Fruit fly (Drosophila melanogaster) whole organism, embryonic: ENCODE results near the gene CG32487.

Experiments used
- B-H1 ChIP-seq: fragments of 200-800 bp; sonication (Bioruptor generic); IDR thresholded peaks from 3 replicates; pipeline ENCODE4 v1.3.6; 2022; ENCODE audit warnings: missing biosample characterization, missing genetic modification characterization
- Bgb ChIP-seq: fragments of 200-800 bp; sonication (Bioruptor generic); IDR thresholded peaks from 2 replicates; pipeline ENCODE4 v1.3.6; 2022; ENCODE audit warnings: missing biosample characterization, missing genetic modification characterization; ENCODE audit not compliant: partially characterized antibody
- BtbVII ChIP-seq: fragments of 200-800 bp; sonication (Bioruptor generic); optimal IDR thresholded peaks from 3 replicates; lab custom pipeline; 2017; ENCODE audit warnings: missing biosample characterization, mild to moderate bottlenecking, missing genetic modification characterization
- C15 ChIP-seq: fragments of 200-800 bp; sonication (Bioruptor generic); IDR thresholded peaks from 3 replicates; pipeline ENCODE4 v1.3.6; 2022; ENCODE audit warnings: missing biosample characterization, missing genetic modification characterization
- CG10147 ChIP-seq: fragments of 200-800 bp; sonication (Bioruptor generic); optimal IDR thresholded peaks from 2 replicates; lab custom pipeline; 2019; ENCODE audit warnings: missing biosample characterization, mild to moderate bottlenecking, missing genetic modification characterization, moderate library complexity
- CG11247 ChIP-seq: fragments of 200-800 bp; sonication (Bioruptor generic); IDR thresholded peaks from 2 replicates; pipeline ENCODE4 v1.3.6; 2022; ENCODE audit warnings: missing biosample characterization, missing genetic modification characterization
- CG11398 ChIP-seq: fragments of 200-800 bp; sonication (Bioruptor generic); optimal IDR thresholded peaks from 2 replicates; lab custom pipeline; 2016; ENCODE audit warnings: missing biosample characterization, missing genetic modification characterization
- CG11695 ChIP-seq: fragments of 200-800 bp; sonication (Bioruptor generic); IDR thresholded peaks from 3 replicates; pipeline ENCODE4 v1.3.6; 2022; ENCODE audit warnings: missing biosample characterization, missing genetic modification characterization
- CG13424 ChIP-seq: fragments of 200-800 bp; sonication (Bioruptor generic); optimal IDR thresholded peaks from 2 replicates; lab custom pipeline; 2019; ENCODE audit warnings: missing biosample characterization, mild to moderate bottlenecking, missing genetic modification characterization, moderate library complexity
- CG13894 ChIP-seq: fragments of 200-800 bp; sonication (Bioruptor generic); optimal IDR thresholded peaks from 3 replicates; lab custom pipeline; 2018; ENCODE audit warnings: missing biosample characterization, mild to moderate bottlenecking, missing genetic modification characterization, moderate library complexity
- CG15601 ChIP-seq: fragments of 200-800 bp; sonication (Bioruptor generic); optimal IDR thresholded peaks from 3 replicates; lab custom pipeline; 2019; ENCODE audit warnings: missing biosample characterization, mild to moderate bottlenecking, missing genetic modification characterization, moderate library complexity
- CG16815 ChIP-seq: fragments of 200-800 bp; sonication (Bioruptor generic); optimal IDR thresholded peaks from 3 replicates; lab custom pipeline; 2017; ENCODE audit warnings: missing biosample characterization, mild to moderate bottlenecking, missing genetic modification characterization
- CG17568 ChIP-seq: fragments of 200-800 bp; sonication (Bioruptor generic); optimal IDR thresholded peaks from 2 replicates; lab custom pipeline; 2018; ENCODE audit warnings: missing biosample characterization, mild to moderate bottlenecking, missing genetic modification characterization, moderate library complexity
- CG17612 ChIP-seq: fragments of 200-800 bp; sonication (Bioruptor generic); IDR thresholded peaks from 2 replicates; pipeline ENCODE4 v1.3.6; 2022; ENCODE audit warnings: missing biosample characterization, missing genetic modification characterization
- CG30020 ChIP-seq: fragments of 200-800 bp; optimal IDR thresholded peaks from 2 replicates; lab custom pipeline; 2019; ENCODE audit warnings: missing biosample characterization, mild to moderate bottlenecking, missing genetic modification characterization, moderate library complexity
- CG34376 ChIP-seq: fragments of 200-800 bp; sonication (Bioruptor generic); optimal IDR thresholded peaks from 2 replicates; lab custom pipeline; 2018; ENCODE audit warnings: missing biosample characterization, mild to moderate bottlenecking, missing genetic modification characterization
- CG34422 ChIP-seq: fragments of 200-800 bp; sonication (Bioruptor generic); IDR thresholded peaks from 3 replicates; pipeline ENCODE4 v1.3.6; 2022; ENCODE audit warnings: missing biosample characterization, missing genetic modification characterization
- CG3995 ChIP-seq: fragments of 200-800 bp; sonication (Bioruptor generic); optimal IDR thresholded peaks from 3 replicates; lab custom pipeline; 2016; ENCODE audit warnings: missing biosample characterization, missing genetic modification characterization
- CG5180 ChIP-seq: fragments of 200-800 bp; sonication (Bioruptor generic); optimal IDR thresholded peaks from 3 replicates; lab custom pipeline; 2017; ENCODE audit warnings: missing biosample characterization, missing genetic modification characterization, mild to moderate bottlenecking, moderate library complexity, missing genetic modification reagents
- CG6765 ChIP-seq: fragments of 200-800 bp; sonication (Bioruptor generic); optimal IDR thresholded peaks from 3 replicates; lab custom pipeline; 2017; ENCODE audit warnings: missing biosample characterization, mild to moderate bottlenecking, missing genetic modification characterization
- CG7372 ChIP-seq: fragments of 200-800 bp; sonication (Bioruptor generic); IDR thresholded peaks from 2 replicates; pipeline ENCODE4 v1.3.6; 2022; ENCODE audit warnings: missing biosample characterization, missing genetic modification characterization
- CG7556 ChIP-seq: fragments of 200-800 bp; sonication (Bioruptor generic); optimal IDR thresholded peaks from 2 replicates; lab custom pipeline; 2017; ENCODE audit warnings: missing biosample characterization, mild to moderate bottlenecking, missing genetic modification characterization
- CG8281 ChIP-seq: fragments of 200-800 bp; sonication (Bioruptor generic); optimal IDR thresholded peaks from 2 replicates; lab custom pipeline; 2018; ENCODE audit warnings: missing biosample characterization, mild to moderate bottlenecking, missing genetic modification characterization, moderate library complexity
- Dfd ChIP-seq, 2 experiments: fragments of >200 bp; optimal IDR thresholded peaks; 2 replicates each; lab custom pipeline; 2017; ENCODE audit warnings: missing biosample characterization in 2 of 2, missing genetic modification characterization in 2 of 2
- Dp ChIP-seq: fragments of 200-800 bp; sonication (Bioruptor generic); optimal IDR thresholded peaks from 2 replicates; lab custom pipeline; 2018; ENCODE audit warnings: missing biosample characterization, mild to moderate bottlenecking, missing genetic modification characterization, moderate library complexity
- Fer1 ChIP-seq: fragments of 200-800 bp; sonication (Bioruptor generic); optimal IDR thresholded peaks from 2 replicates; lab custom pipeline; 2017; ENCODE audit warnings: missing biosample characterization, mild to moderate bottlenecking, missing genetic modification characterization
- HLH54F ChIP-seq: fragments of 200-800 bp; sonication (Bioruptor generic); optimal IDR thresholded peaks from 3 replicates; lab custom pipeline; 2016; ENCODE audit warnings: missing biosample characterization, missing genetic modification characterization
- HmgZ ChIP-seq: fragments of 200-800 bp; sonication (Bioruptor generic); optimal IDR thresholded peaks from 2 replicates; lab custom pipeline; 2018; ENCODE audit warnings: missing biosample characterization, mild to moderate bottlenecking, missing genetic modification characterization
- Max ChIP-seq: fragments of 200-800 bp; sonication (Bioruptor generic); optimal IDR thresholded peaks from 2 replicates; lab custom pipeline; 2016; ENCODE audit warnings: missing biosample characterization, mild to moderate bottlenecking, missing genetic modification characterization
- Med ChIP-seq: fragments of 200-800 bp; sonication (Bioruptor generic); peaks from one replicate; lab custom pipeline; 2016; ENCODE audit warnings: missing biosample characterization, missing genetic modification characterization, mild to moderate bottlenecking, inconsistent platforms, moderate library complexity
- Nf-YC ChIP-seq: fragments of 200-800 bp; optimal IDR thresholded peaks from 3 replicates; lab custom pipeline; 2019; ENCODE audit warnings: missing biosample characterization, mild to moderate bottlenecking, missing genetic modification characterization, moderate library complexity
- Ravus ChIP-seq: fragments of 200-800 bp; sonication (Bioruptor generic); IDR thresholded peaks from 2 replicates; pipeline ENCODE4 v1.3.6; 2022; ENCODE audit warnings: missing biosample characterization, missing genetic modification characterization
- YL-1 ChIP-seq: fragments of 200-800 bp; sonication (Bioruptor generic); optimal IDR thresholded peaks from 3 replicates; lab custom pipeline; 2017; ENCODE audit warnings: missing biosample characterization, mild to moderate bottlenecking, missing genetic modification characterization
- fd96Cb ChIP-seq: fragments of 200-800 bp; sonication (Bioruptor generic); optimal IDR thresholded peaks from 2 replicates; lab custom pipeline; 2018; ENCODE audit warnings: missing biosample characterization, mild to moderate bottlenecking, missing genetic modification characterization, moderate library complexity
- fru ChIP-seq: fragments of >200 bp; optimal IDR thresholded peaks from 2 replicates; lab custom pipeline; 2017
- gro ChIP-seq: fragments of 200-800 bp; sonication (Bioruptor generic); optimal IDR thresholded peaks from 2 replicates; lab custom pipeline; 2016; ENCODE audit warnings: missing biosample characterization, missing genetic modification characterization
- lola ChIP-seq, 3 experiments: fragments of >200 bp in 2 of 3; fragments of 200-800 bp in 1 of 3; sonication (Bioruptor generic) in 1 of 3; optimal IDR thresholded peaks; 2 replicates each; lab custom pipeline; 2017 to 2019; ENCODE audit warnings: missing biosample characterization in 3 of 3, missing genetic modification characterization in 3 of 3, mild to moderate bottlenecking in 1 of 3, moderate library complexity in 1 of 3
- nau ChIP-seq: fragments of 200-800 bp; sonication (Bioruptor generic); optimal IDR thresholded peaks from 3 replicates; lab custom pipeline; 2017; ENCODE audit warnings: missing biosample characterization, mild to moderate bottlenecking, missing genetic modification characterization, missing genetic modification reagents
- nerfin-2 ChIP-seq: fragments of 200-800 bp; sonication (Bioruptor generic); IDR thresholded peaks from 2 replicates; pipeline ENCODE4 v1.3.6; 2022; ENCODE audit warnings: missing biosample characterization, missing genetic modification characterization; ENCODE audit not compliant: partially characterized antibody
- nmo ChIP-seq: fragments of 200-800 bp; sonication (Bioruptor generic); optimal IDR thresholded peaks from 2 replicates; lab custom pipeline; 2018; ENCODE audit warnings: missing biosample characterization, mild to moderate bottlenecking, missing genetic modification characterization, moderate library complexity
- otp ChIP-seq: fragments of 200-800 bp; sonication (Bioruptor generic); IDR thresholded peaks from 3 replicates; pipeline ENCODE4, ENCODE4 v1.3.6; 2022; ENCODE audit warnings: missing biosample characterization, missing genetic modification characterization
- repo ChIP-seq: fragments of 200-800 bp; sonication (Bioruptor generic); optimal IDR thresholded peaks from 2 replicates; lab custom pipeline; 2016; ENCODE audit warnings: missing biosample characterization, missing genetic modification characterization
- sd ChIP-seq: fragments of 200-800 bp; sonication (Bioruptor generic); optimal IDR thresholded peaks from 3 replicates; lab custom pipeline; 2018; ENCODE audit warnings: missing biosample characterization, mild to moderate bottlenecking, missing genetic modification characterization, moderate library complexity
- sens ChIP-seq: fragments of 200-800 bp; sonication (Bioruptor generic); peaks from one replicate; lab custom pipeline; 2016; ENCODE audit warnings: missing biosample characterization, missing genetic modification characterization
- slbo ChIP-seq: fragments of 200-800 bp; sonication (Bioruptor generic); IDR thresholded peaks from 2 replicates; pipeline ENCODE4 v1.3.6; 2022; ENCODE audit warnings: missing biosample characterization, missing genetic modification characterization
- sna ChIP-seq: fragments of 200-800 bp; sonication (Bioruptor generic); IDR thresholded peaks from 2 replicates; pipeline ENCODE4 v1.3.6; 2022; ENCODE audit warnings: missing biosample characterization, missing genetic modification characterization; ENCODE audit not compliant: partially characterized antibody
- trh ChIP-seq: fragments of 200-800 bp; sonication (Bioruptor generic); optimal IDR thresholded peaks from 2 replicates; lab custom pipeline; 2016; ENCODE audit warnings: missing biosample characterization, missing genetic modification characterization
- unc-4 ChIP-seq: fragments of 200-800 bp; sonication (Bioruptor generic); IDR thresholded peaks from 2 replicates; pipeline ENCODE4 v1.3.6; 2022; ENCODE audit warnings: missing biosample characterization, missing genetic modification characterization; ENCODE audit not compliant: partially characterized antibody
- z ChIP-seq: fragments of 200-800 bp; sonication (Bioruptor generic); IDR thresholded peaks from 3 replicates; pipeline ENCODE4 v1.3.6; 2022; ENCODE audit warnings: missing biosample characterization, missing genetic modification characterization

CG32487 gene

dm6 chr3L:3034779-3035643, 18.0 kb upstream of the CG32487 start, which contains the start of gene CG2162 (continued):
- no peak for TF ChIP-seq CG8281 (tag; lab: Kevin White, UChicago)
- TF ChIP-seq CG16815 (GFP tag; lab: Kevin White, UChicago) = no peak
- TF ChIP-seq CG11398 (GFP tag; lab: Kevin White, UChicago) = no peak
- peak; percentile 88 for TF ChIP-seq Dp
- peak; percentile 40 for TF ChIP-seq CG5180 (GFP tag; lab: Kevin White, UChicago)
- no peak for TF ChIP-seq nau (GFP tag; lab: Kevin White, UChicago)
- no peak for TF ChIP-seq fd96Cb (tag; lab: Kevin White, UChicago)
- peak; percentile 56 for TF ChIP-seq Med (GFP tag; lab: Kevin White, UChicago)
- TF ChIP-seq YL-1 (GFP tag; lab: Kevin White, UChicago) = peak; percentile 12
- TF ChIP-seq CG17612 (GFP tag; lab: Robert Waterston, UW) = no peak
- peak; percentile 34 for TF ChIP-seq gro (GFP tag; lab: Kevin White, UChicago)
- TF ChIP-seq fru (lab: Kevin White, UChicago) = no peak
- peak; percentile 77 for TF ChIP-seq sd (tag; lab: Kevin White, UChicago)
- no peak for TF ChIP-seq z
- peak; percentile 34; the same call in 1 of the 2 replicates for TF ChIP-seq unc-4 (GFP tag; lab: Robert Waterston, UW)
- TF ChIP-seq CG7372 (GFP tag; lab: Robert Waterston, UW) = no peak
- no peak for TF ChIP-seq C15 (GFP tag; lab: Robert Waterston, UW)
- TF ChIP-seq CG11695 = no peak
- TF ChIP-seq CG30020 (tag; lab: Kevin White, UChicago) = no peak
- peak; percentile 0 for TF ChIP-seq nmo (GFP tag; lab: Kevin White, UChicago)
- TF ChIP-seq otp (GFP tag; lab: Robert Waterston, UW) = no peak
- peak; percentile 36 for TF ChIP-seq CG10147 (GFP tag; lab: Kevin White, UChicago)
- peak; percentile 17 for TF ChIP-seq CG34376
- no peak for TF ChIP-seq slbo (GFP tag; lab: Robert Waterston, UW)
- no peak for TF ChIP-seq CG15601 (tag; lab: Kevin White, UChicago)
- TF ChIP-seq HLH54F = no peak
- no peak for TF ChIP-seq B-H1 (GFP tag; lab: Robert Waterston, UW)
- TF ChIP-seq CG13894 (tag; lab: Kevin White, UChicago) = peak; percentile 27
- no peak for TF ChIP-seq CG17568 (GFP tag; lab: Kevin White, UChicago)
- peak; percentile 24 for TF ChIP-seq Fer1 (GFP tag; lab: Kevin White, UChicago)
- TF ChIP-seq Dfd (GFP tag; optimal IDR thresholded peaks at IDR 0.05; lab: Kevin White, UChicago) = no peak
- peak; percentile 35 for TF ChIP-seq HmgZ
- TF ChIP-seq CG11247 (GFP tag; lab: Robert Waterston, UW) = no peak
- peak; percentile 19; the same call in 1 of the 3 replicates for TF ChIP-seq CG34422 (GFP tag; lab: Robert Waterston, UW)
- TF ChIP-seq CG3995 (GFP tag; lab: Kevin White, UChicago) = peak; percentile 1
- TF ChIP-seq Bgb (GFP tag; lab: Robert Waterston, UW) = peak; percentile 59
- peak; percentile 32 for TF ChIP-seq CG6765
- TF ChIP-seq repo (GFP tag; lab: Kevin White, UChicago) = no peak
- no peak for TF ChIP-seq CG13424 (tag; lab: Kevin White, UChicago)
- TF ChIP-seq lola (GFP tag; optimal IDR thresholded peaks at IDR 0.05; lab: Kevin White, UChicago) = no peak
- peak; percentile 41 for TF ChIP-seq Nf-YC (tag; lab: Kevin White, UChicago)
- TF ChIP-seq BtbVII (GFP tag; lab: Kevin White, UChicago) = no peak
- no peak for TF ChIP-seq Max
- TF ChIP-seq nerfin-2 = no peak
- TF ChIP-seq CG7556 = no peak
- TF ChIP-seq sna (GFP tag; lab: Robert Waterston, UW) = no peak
- TF ChIP-seq sens (GFP tag; lab: Kevin White, UChicago) = peak; percentile 59
- TF ChIP-seq Ravus (GFP tag; lab: Robert Waterston, UW) = no peak
- no peak for TF ChIP-seq trh (GFP tag; lab: Kevin White, UChicago)
